Fruit fly (Drosophila melanogaster): ENCODE measurements around the gene Anp.

Anp gene

dm6 chr3R:30257588-30257987, 47.8 kb downstream of the Anp start (continued):
- TF ChIP-seq OdsH (GFP tag; optimal IDR thresholded peaks at IDR 0.05) (peak; percentile 83), Sox102F (GFP tag; optimal IDR thresholded peaks at IDR 0.05) (peak; percentile 91), Ets21C (GFP tag; optimal IDR thresholded peaks at IDR 0.05) (peak; percentile 74), CG4318 (GFP tag; optimal IDR thresholded peaks at IDR 0.05) (peak; percentile 10), CG9139 (GFP tag; optimal IDR thresholded peaks at IDR 0.05) (peak; percentile 54), CG16779 (tag; optimal IDR thresholded peaks at IDR 0.05) (peak; percentile 70), Hr39 (GFP tag; optimal IDR thresholded peaks at IDR 0.05) (peak; percentile 79), net (GFP tag; optimal IDR thresholded peaks at IDR 0.05) (peak; percentile 79), CG31627 (GFP tag; optimal IDR thresholded peaks at IDR 0.05) (peak; percentile 76), CG7368 (GFP tag; optimal IDR thresholded peaks at IDR 0.05) (peak; percentile 83), salr (GFP tag; optimal IDR thresholded peaks at IDR 0.05) (peak; percentile 48 to 59), CG11294 (GFP tag; IDR thresholded peaks at IDR 0.05) (no peak), CG6808 (GFP tag; optimal IDR thresholded peaks at IDR 0.05) (peak; percentile 62)

DNA sequence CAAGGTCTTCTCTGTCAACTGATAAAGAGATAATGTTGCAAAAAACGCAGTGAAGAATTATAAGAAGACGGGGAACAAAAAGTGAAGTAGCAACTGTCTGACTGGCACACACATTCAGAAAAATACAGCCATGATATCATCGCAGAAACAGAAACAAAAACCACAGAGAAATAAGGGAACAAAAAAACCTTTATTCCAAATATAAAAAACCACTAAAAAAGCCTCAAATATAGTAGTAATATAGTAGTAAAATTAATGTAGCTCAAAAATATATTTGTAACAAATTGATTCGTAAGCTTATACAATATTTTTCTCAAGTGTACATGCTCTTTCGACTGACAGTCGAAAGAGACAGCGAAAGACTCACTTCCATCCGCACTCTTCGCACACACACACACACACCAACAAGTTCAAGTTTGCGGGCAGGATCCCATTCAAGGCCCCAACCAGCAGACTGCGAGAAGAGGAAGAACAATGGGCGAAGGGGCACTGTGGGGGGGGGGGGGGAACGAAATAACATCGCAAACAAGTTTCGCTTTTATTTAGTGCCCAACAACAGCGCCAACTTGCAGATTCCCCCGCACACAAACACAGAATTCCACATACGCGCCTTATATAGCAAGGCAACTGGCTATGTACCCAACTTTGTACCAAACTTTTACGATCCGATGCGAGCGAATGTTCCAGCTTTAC, 48.7 kb downstream of the Anp start:
- TF ChIP-seq Hr39 (GFP tag; optimal IDR thresholded peaks at IDR 0.05): peak; percentile 75
- peak; percentile 81 for TF ChIP-seq Sox14 (GFP tag; optimal IDR thresholded peaks at IDR 0.05)
- peak; percentile 69 for TF ChIP-seq Ets21C (GFP tag; optimal IDR thresholded peaks at IDR 0.05)
- TF ChIP-seq CG6792 (GFP tag; optimal IDR thresholded peaks at IDR 0.05): peak; percentile 88
- peak; percentile 86 for TF ChIP-seq lz (GFP tag; optimal IDR thresholded peaks at IDR 0.05)
- TF ChIP-seq CG11294 (GFP tag; IDR thresholded peaks at IDR 0.05): no peak
- TF ChIP-seq fd85E (GFP tag; optimal IDR thresholded peaks at IDR 0.05): peak; percentile 61
- TF ChIP-seq dsx (GFP tag; optimal IDR thresholded peaks at IDR 0.05; ENCODE audit: poor library complexity, severe bottlenecking): peak; percentile 73
- TF ChIP-seq Ets96B (tag; optimal IDR thresholded peaks at IDR 0.05): peak; percentile 96
- peak; percentile 52 for TF ChIP-seq net (GFP tag; optimal IDR thresholded peaks at IDR 0.05)
- TF ChIP-seq Eip78C (GFP tag): peak; percentile 98
- peak; percentile 91 for TF ChIP-seq svp (GFP tag)
- no peak for TF ChIP-seq fkh (GFP tag; optimal IDR thresholded peaks at IDR 0.05)
- peak; percentile 65 for TF ChIP-seq CG32006 (GFP tag; optimal IDR thresholded peaks at IDR 0.05)
- TF ChIP-seq CG10669 (GFP tag; optimal IDR thresholded peaks at IDR 0.05): peak; percentile 80
- TF ChIP-seq esn (GFP tag; optimal IDR thresholded peaks at IDR 0.05): peak; percentile 91
- TF ChIP-seq CG9139 (GFP tag; optimal IDR thresholded peaks at IDR 0.05): peak; percentile 69
- peak; percentile 83 for TF ChIP-seq CG31627 (GFP tag; optimal IDR thresholded peaks at IDR 0.05)
- peak; percentile 94 for TF ChIP-seq Met (GFP tag; optimal IDR thresholded peaks at IDR 0.05)
- peak; percentile 87 for TF ChIP-seq CG8632 (GFP tag; optimal IDR thresholded peaks at IDR 0.05)
- peak; percentile 55 for TF ChIP-seq CG4318 (GFP tag; optimal IDR thresholded peaks at IDR 0.05)
- TF ChIP-seq CG11902 (GFP tag; optimal IDR thresholded peaks at IDR 0.05): peak; percentile 66
- TF ChIP-seq achi (GFP tag; optimal IDR thresholded peaks at IDR 0.05): peak; percentile 80
- TF ChIP-seq salr (GFP tag; optimal IDR thresholded peaks at IDR 0.05): peak; percentile 47 to 74
- TF ChIP-seq Gug (GFP tag; IDR thresholded peaks at IDR 0.05): peak; percentile 36; the same call in 1 of the 2 replicates
- TF ChIP-seq CG3032 (tag; optimal IDR thresholded peaks at IDR 0.05): peak; percentile 94
- peak; percentile 78 for TF ChIP-seq CG16779 (tag; optimal IDR thresholded peaks at IDR 0.05)
- TF ChIP-seq Smox (GFP tag; optimal IDR thresholded peaks at IDR 0.05): peak; percentile 76
- peak; percentile 13 for TF ChIP-seq Lpt (GFP tag; optimal IDR thresholded peaks at IDR 0.05)
- TF ChIP-seq Sox102F (GFP tag; optimal IDR thresholded peaks at IDR 0.05): peak; percentile 79
- TF ChIP-seq vri (GFP tag; optimal IDR thresholded peaks at IDR 0.05): peak; percentile 73
- TF ChIP-seq cyc (GFP tag; optimal IDR thresholded peaks at IDR 0.05): peak; percentile 80
- TF ChIP-seq ss (GFP tag; optimal IDR thresholded peaks at IDR 0.05): peak; percentile 77 to 89
- TF ChIP-seq CG8319 (GFP tag; optimal IDR thresholded peaks at IDR 0.05): peak; percentile 80
- peak; percentile 86 for TF ChIP-seq CG7368 (GFP tag; optimal IDR thresholded peaks at IDR 0.05)
- no peak for TF ChIP-seq Hr38 (GFP tag; optimal IDR thresholded peaks at IDR 0.05)
- peak; percentile 95 for TF ChIP-seq Eip75B (GFP tag; optimal IDR thresholded peaks at IDR 0.05)
- no peak for TF ChIP-seq dac (GFP tag; optimal IDR thresholded peaks at IDR 0.05)
- peak; percentile 20 for TF ChIP-seq Eip93F (GFP tag; optimal IDR thresholded peaks at IDR 0.05)
- peak; percentile 84 for TF ChIP-seq acj6 (GFP tag; optimal IDR thresholded peaks at IDR 0.05)
- TF ChIP-seq CG3919 (GFP tag; optimal IDR thresholded peaks at IDR 0.05): peak; percentile 78
- TF ChIP-seq spab (GFP tag; optimal IDR thresholded peaks at IDR 0.05): peak; percentile 77
- peak; percentile 66 for TF ChIP-seq Sox15 (GFP tag; optimal IDR thresholded peaks at IDR 0.05)
- TF ChIP-seq CG11762 (GFP tag; optimal IDR thresholded peaks at IDR 0.05; ENCODE audit: insufficient read depth): peak; percentile 59
